Worm (Caenorhabditis elegans) whole organism, L1 larva: Measurements from ENCODE around the gene C04F5.8.

ENCODE experiments used
- aha-1 ChIP-seq: fragments of 150-350 bp; optimal IDR thresholded peaks from 2 replicates; lab custom pipeline; 2014; ENCODE audit warnings: missing biosample characterization, missing genetic modification characterization
- alr-1 ChIP-seq: fragments of 200-800 bp; sonication (Bioruptor generic); optimal IDR thresholded peaks from 2 replicates; lab custom pipeline; 2018; ENCODE audit warnings: borderline replicate concordance, mild to moderate bottlenecking, missing genetic modification characterization, missing compliant biosample characterization
- egl-27 ChIP-seq, 2 experiments: fragments of 150-350 bp in 1 of 2; sonication (generic microtip); optimal IDR thresholded peaks; 3 replicates each; lab custom pipeline; 2017 to 2018; ENCODE audit warnings: missing biosample characterization in 2 of 2, missing genetic modification characterization in 2 of 2, missing genetic modification reagents in 2 of 2
- fkh-10 ChIP-seq: sonication (generic microtip); optimal IDR thresholded peaks from 2 replicates; lab custom pipeline; 2017; ENCODE audit warnings: missing biosample characterization, missing genetic modification reagents, missing genetic modification characterization
- mef-2 ChIP-seq: fragments of 150-350 bp; optimal IDR thresholded peaks from 2 replicates; lab custom pipeline; 2014; ENCODE audit warnings: missing biosample characterization, missing genetic modification characterization
- nhr-12 ChIP-seq: sonication (generic microtip); optimal IDR thresholded peaks from 2 replicates; lab custom pipeline; 2017; ENCODE audit warnings: missing biosample characterization, missing genetic modification characterization
- nhr-76 ChIP-seq: sonication (generic microtip); optimal IDR thresholded peaks from 2 replicates; lab custom pipeline; 2017; ENCODE audit warnings: missing biosample characterization, missing genetic modification characterization
- nhr-77 ChIP-seq: fragments of 150-350 bp; optimal IDR thresholded peaks from 2 replicates; lab custom pipeline; 2014; ENCODE audit warnings: missing biosample characterization, missing genetic modification characterization
- zag-1 ChIP-seq: fragments of 150-350 bp; optimal IDR thresholded peaks from 2 replicates; lab custom pipeline; 2014; ENCODE audit warnings: missing biosample characterization, missing genetic modification characterization
- ztf-11 ChIP-seq, 2 experiments: sonication (generic microtip); optimal IDR thresholded peaks; 2 replicates each; lab custom pipeline; 2016 to 2017; ENCODE audit warnings: missing genetic modification characterization in 2 of 2, missing biosample characterization in 1 of 2, missing compliant biosample characterization in 1 of 2
- ztf-4 ChIP-seq: fragments of 150-350 bp; optimal IDR thresholded peaks from 2 replicates; lab custom pipeline; 2014; ENCODE audit warnings: missing biosample characterization, missing genetic modification characterization

ce11 chrV:5144541-5144940, 31.0 kb upstream of the C04F5.8 start, which contains the start of gene F14F9.2:
- TF ChIP-seq ztf-4 (tag; lab: Kevin White, UChicago) (no peak), zag-1 (no peak), fkh-10 (no peak), ztf-11 (tag; optimal IDR thresholded peaks at IDR 0.05; lab: Kevin White, UChicago) (no peak), aha-1 (no peak), alr-1 (tag; lab: Kevin White, UChicago) (no peak), nhr-76 (tag; lab: Kevin White, UChicago) (no peak), nhr-77 (tag; lab: Kevin White, UChicago) (no peak), mef-2 (tag; lab: Kevin White, UChicago) (no peak), egl-27 (tag; optimal IDR thresholded peaks at IDR 0.05; lab: Kevin White, UChicago) (no peak), nhr-12 (tag; lab: Kevin White, UChicago) (no peak)
